Fruit fly (Drosophila melanogaster) whole organism, embryonic: Measurements from ENCODE around the gene CG13810.

Source experiments
- BEAF-32 ChIP-seq: fragments of 200-800 bp; sonication (Bioruptor generic); optimal IDR thresholded peaks from 3 replicates; lab custom pipeline; 2017; ENCODE audit warnings: missing biosample characterization, missing genetic modification characterization, mild to moderate bottlenecking, moderate library complexity, missing genetic modification reagents
- CG10274 ChIP-seq: fragments of 200-800 bp; sonication (Bioruptor generic); optimal IDR thresholded peaks from 3 replicates; lab custom pipeline; 2017; ENCODE audit warnings: missing biosample characterization, mild to moderate bottlenecking, missing genetic modification characterization
- CG11456 ChIP-seq: fragments of 200-800 bp; sonication (Bioruptor generic); IDR thresholded peaks from 3 replicates; pipeline ENCODE4 v1.3.6; 2022; ENCODE audit warnings: missing biosample characterization, missing genetic modification characterization
- CG12659 ChIP-seq: fragments of 200-800 bp; sonication (Bioruptor generic); optimal IDR thresholded peaks from 3 replicates; lab custom pipeline; 2017; ENCODE audit warnings: mild to moderate bottlenecking, missing biosample characterization, missing genetic modification reagents, missing genetic modification characterization
- CG14710 ChIP-seq: fragments of 200-800 bp; sonication (Bioruptor generic); optimal IDR thresholded peaks from 3 replicates; lab custom pipeline; 2019; ENCODE audit warnings: missing biosample characterization, mild to moderate bottlenecking, missing genetic modification characterization, moderate library complexity
- CG15514 ChIP-seq: fragments of 200-800 bp; sonication (Bioruptor generic); optimal IDR thresholded peaks from 3 replicates; lab custom pipeline; 2017; ENCODE audit warnings: missing biosample characterization, missing genetic modification characterization, mild to moderate bottlenecking, moderate library complexity, missing genetic modification reagents
- CG30020 ChIP-seq: fragments of 200-800 bp; optimal IDR thresholded peaks from 2 replicates; lab custom pipeline; 2019; ENCODE audit warnings: missing biosample characterization, mild to moderate bottlenecking, missing genetic modification characterization, moderate library complexity
- CG33213 ChIP-seq: fragments of 200-800 bp; sonication (Bioruptor generic); optimal IDR thresholded peaks from 3 replicates; lab custom pipeline; 2016; ENCODE audit warnings: missing biosample characterization, missing genetic modification characterization
- CG3726 ChIP-seq: fragments of 200-800 bp; sonication (Bioruptor generic); IDR thresholded peaks from 3 replicates; pipeline ENCODE4, ENCODE4 v1.3.6; 2022; ENCODE audit warnings: missing biosample characterization, missing genetic modification characterization
- CG3847 ChIP-seq: fragments of 200-800 bp; sonication (Bioruptor generic); IDR thresholded peaks from 2 replicates; pipeline ENCODE4 v1.3.6; 2022; ENCODE audit warnings: missing biosample characterization, missing genetic modification characterization
- CG42726 ChIP-seq: fragments of 200-800 bp; sonication (Bioruptor generic); IDR thresholded peaks from 2 replicates; pipeline ENCODE4 v1.3.6; 2022; ENCODE audit warnings: missing biosample characterization, missing genetic modification characterization; ENCODE audit not compliant: partially characterized antibody
- CG6854 ChIP-seq: fragments of 200-800 bp; sonication (Bioruptor generic); optimal IDR thresholded peaks from 3 replicates; lab custom pipeline; 2017; ENCODE audit warnings: missing biosample characterization, mild to moderate bottlenecking, missing genetic modification characterization
- CG7928 ChIP-seq: fragments of 200-800 bp; sonication (Bioruptor generic); optimal IDR thresholded peaks from 2 replicates; lab custom pipeline; 2017; ENCODE audit warnings: missing biosample characterization, mild to moderate bottlenecking, missing genetic modification characterization
- CG7963 ChIP-seq: fragments of 200-800 bp; sonication (Bioruptor generic); IDR thresholded peaks from 3 replicates; pipeline ENCODE4 v1.3.6; 2022; ENCODE audit warnings: missing biosample characterization, missing genetic modification characterization; ENCODE audit not compliant: partially characterized antibody
- CG8388 ChIP-seq: fragments of 200-800 bp; sonication (Bioruptor generic); optimal IDR thresholded peaks from 2 replicates; lab custom pipeline; 2019; ENCODE audit warnings: missing biosample characterization, mild to moderate bottlenecking, missing genetic modification characterization, moderate library complexity
- CTCF ChIP-seq: fragments of 200-800 bp; sonication (Bioruptor generic); optimal IDR thresholded peaks from 2 replicates; lab custom pipeline; 2017; ENCODE audit warnings: missing biosample characterization, mild to moderate bottlenecking, missing genetic modification characterization, moderate library complexity
- CoRest ChIP-seq: fragments of 200-800 bp; sonication (Bioruptor generic); optimal IDR thresholded peaks from 3 replicates; lab custom pipeline; 2018; ENCODE audit warnings: missing biosample characterization, mild to moderate bottlenecking, missing genetic modification characterization, moderate library complexity
- Dad ChIP-seq: fragments of 200-800 bp; sonication (Bioruptor generic); optimal IDR thresholded peaks from 3 replicates; lab custom pipeline; 2016; ENCODE audit warnings: missing biosample characterization, missing genetic modification characterization
- Dek ChIP-seq: fragments of 200-800 bp; sonication (Bioruptor generic); optimal IDR thresholded peaks from 3 replicates; lab custom pipeline; 2019; ENCODE audit warnings: missing biosample characterization, mild to moderate bottlenecking, missing genetic modification characterization, moderate library complexity
- Dp ChIP-seq: fragments of 200-800 bp; sonication (Bioruptor generic); optimal IDR thresholded peaks from 2 replicates; lab custom pipeline; 2018; ENCODE audit warnings: missing biosample characterization, mild to moderate bottlenecking, missing genetic modification characterization, moderate library complexity
- Kr ChIP-seq: fragments of 200-800 bp; sonication (Bioruptor generic); optimal IDR thresholded peaks from 2 replicates; lab custom pipeline; 2017; ENCODE audit warnings: missing biosample characterization, mild to moderate bottlenecking, missing genetic modification characterization
- Lhr ChIP-seq: fragments of 200-800 bp; sonication (Bioruptor generic); optimal IDR thresholded peaks from 3 replicates; lab custom pipeline; 2017; ENCODE audit warnings: mild to moderate bottlenecking, missing biosample characterization, missing genetic modification reagents, missing genetic modification characterization
- Max ChIP-seq: fragments of 200-800 bp; sonication (Bioruptor generic); optimal IDR thresholded peaks from 2 replicates; lab custom pipeline; 2016; ENCODE audit warnings: missing biosample characterization, mild to moderate bottlenecking, missing genetic modification characterization
- Myb ChIP-seq: fragments of 200-800 bp; sonication (Bioruptor generic); optimal IDR thresholded peaks from 2 replicates; lab custom pipeline; 2016; ENCODE audit warnings: missing biosample characterization, missing genetic modification characterization
- Opbp ChIP-seq: fragments of 200-800 bp; sonication (Bioruptor generic); IDR thresholded peaks from 3 replicates; pipeline ENCODE4 v1.3.6; 2022; ENCODE audit warnings: missing biosample characterization, missing genetic modification characterization; ENCODE audit not compliant: partially characterized antibody
- Pdp1 ChIP-seq, 2 experiments: fragments of 200-800 bp; sonication (Bioruptor generic); optimal IDR thresholded peaks; 3 replicates each; lab custom pipeline; 2016; ENCODE audit warnings: missing biosample characterization in 2 of 2, missing genetic modification characterization in 2 of 2, mild to moderate bottlenecking in 1 of 2, moderate library complexity in 1 of 2
- Sin3A ChIP-seq: fragments of >200 bp; optimal IDR thresholded peaks from 2 replicates; lab custom pipeline; 2018
- Sry-δ ChIP-seq: fragments of 200-800 bp; sonication (Bioruptor generic); optimal IDR thresholded peaks from 2 replicates; lab custom pipeline; 2016; ENCODE audit warnings: missing biosample characterization, missing genetic modification characterization
- Stat92E ChIP-seq, 3 experiments: fragments of >200 bp in 2 of 3; fragments of 200-800 bp in 1 of 3; sonication (Bioruptor generic) in 1 of 3; optimal IDR thresholded peaks; 2 replicates each; lab custom pipeline; 2017 to 2019; ENCODE audit warnings: missing biosample characterization in 3 of 3, missing genetic modification characterization in 3 of 3, mild to moderate bottlenecking in 1 of 3, moderate library complexity in 1 of 3
- amos ChIP-seq: fragments of 200-800 bp; sonication (Bioruptor generic); IDR thresholded peaks from 2 replicates; pipeline ENCODE4 v1.3.6; 2022; ENCODE audit warnings: missing biosample characterization, missing genetic modification characterization; ENCODE audit not compliant: partially characterized antibody
- crc ChIP-seq: fragments of 200-800 bp; sonication (Bioruptor generic); optimal IDR thresholded peaks from 2 replicates; lab custom pipeline; 2016; ENCODE audit warnings: missing biosample characterization, missing genetic modification characterization
- danr ChIP-seq: fragments of 200-800 bp; sonication (Bioruptor generic); IDR thresholded peaks from 2 replicates; pipeline ENCODE4 v1.3.6; 2022; ENCODE audit warnings: missing biosample characterization, missing genetic modification characterization
- dm ChIP-seq: fragments of 200-800 bp; sonication (Bioruptor generic); optimal IDR thresholded peaks from 3 replicates; lab custom pipeline; 2016; ENCODE audit warnings: missing biosample characterization, missing genetic modification characterization
- dpn ChIP-seq, 2 experiments: fragments of 200-800 bp; sonication (Bioruptor generic); optimal IDR thresholded peaks; 3 replicates each; lab custom pipeline; 2016; ENCODE audit warnings: missing biosample characterization in 2 of 2, missing genetic modification characterization in 2 of 2
- gem ChIP-seq: fragments of 200-800 bp; sonication (Bioruptor generic); optimal IDR thresholded peaks from 2 replicates; lab custom pipeline; 2019; ENCODE audit warnings: missing biosample characterization, mild to moderate bottlenecking, missing genetic modification characterization, moderate library complexity
- gfzf ChIP-seq: fragments of 200-800 bp; sonication (Bioruptor generic); optimal IDR thresholded peaks from 2 replicates; lab custom pipeline; 2016; ENCODE audit warnings: missing biosample characterization, mild to moderate bottlenecking, missing genetic modification characterization, moderate library complexity
- gsb-n ChIP-seq: fragments of 200-800 bp; sonication (Bioruptor generic); optimal IDR thresholded peaks from 3 replicates; lab custom pipeline; 2018; ENCODE audit warnings: missing biosample characterization, mild to moderate bottlenecking, missing genetic modification characterization
- lilli ChIP-seq: fragments of 200-800 bp; sonication (Bioruptor generic); optimal IDR thresholded peaks from 3 replicates; lab custom pipeline; 2016; ENCODE audit warnings: missing biosample characterization, missing genetic modification characterization
- lmd ChIP-seq: fragments of 200-800 bp; sonication (Bioruptor generic); IDR thresholded peaks from 2 replicates; pipeline ENCODE4 v1.3.6; 2022; ENCODE audit warnings: missing biosample characterization, missing genetic modification characterization
- nmo ChIP-seq: fragments of 200-800 bp; sonication (Bioruptor generic); optimal IDR thresholded peaks from 2 replicates; lab custom pipeline; 2018; ENCODE audit warnings: missing biosample characterization, mild to moderate bottlenecking, missing genetic modification characterization, moderate library complexity
- org-1 ChIP-seq: fragments of 200-800 bp; sonication (Bioruptor generic); optimal IDR thresholded peaks from 2 replicates; lab custom pipeline; 2017; ENCODE audit warnings: missing biosample characterization, missing genetic modification characterization
- pnt ChIP-seq: fragments of 200-800 bp; sonication (Bioruptor generic); optimal IDR thresholded peaks from 3 replicates; lab custom pipeline; 2016; ENCODE audit warnings: missing biosample characterization, missing genetic modification characterization
- pros ChIP-seq: fragments of 200-800 bp; sonication (Bioruptor generic); optimal IDR thresholded peaks from 3 replicates; lab custom pipeline; 2019; ENCODE audit warnings: missing biosample characterization, mild to moderate bottlenecking, missing genetic modification characterization, moderate library complexity
- pum ChIP-seq: fragments of 200-800 bp; sonication (Bioruptor generic); optimal IDR thresholded peaks from 2 replicates; lab custom pipeline; 2016; ENCODE audit warnings: missing biosample characterization, missing genetic modification characterization
- sd ChIP-seq: fragments of 200-800 bp; sonication (Bioruptor generic); optimal IDR thresholded peaks from 3 replicates; lab custom pipeline; 2018; ENCODE audit warnings: missing biosample characterization, mild to moderate bottlenecking, missing genetic modification characterization, moderate library complexity
- stwl ChIP-seq: fragments of 200-800 bp; sonication (Bioruptor generic); optimal IDR thresholded peaks from 3 replicates; lab custom pipeline; 2018; ENCODE audit warnings: missing biosample characterization, mild to moderate bottlenecking, missing genetic modification characterization, moderate library complexity
- sug ChIP-seq: fragments of 200-800 bp; optimal IDR thresholded peaks from 2 replicates; lab custom pipeline; 2019; ENCODE audit warnings: missing biosample characterization, mild to moderate bottlenecking, missing genetic modification characterization, moderate library complexity
- trem ChIP-seq: fragments of 200-800 bp; optimal IDR thresholded peaks from 3 replicates; lab custom pipeline; 2019; ENCODE audit warnings: missing biosample characterization, mild to moderate bottlenecking, missing genetic modification characterization, moderate library complexity

CG13810 gene

dm6 chr3L:2229172-2229696 is 43.5 kb downstream of the CG13810 start, which contains the start of gene Oseg2 (continued):
- no peak for TF ChIP-seq danr

- TF ChIP-seq sd (tag; lab: Kevin White, UChicago), result peak; percentile 97
- no peak for TF ChIP-seq CG10274
- no peak for TF ChIP-seq dm (GFP tag; lab: Kevin White, UChicago)
- no peak for TF ChIP-seq sug (tag; lab: Kevin White, UChicago)
- TF ChIP-seq pum, result no peak
- TF ChIP-seq CG3726 (GFP tag; lab: Robert Waterston, UW), result no peak
- TF ChIP-seq stwl, result peak; percentile 61
- TF ChIP-seq BEAF-32 (GFP tag; lab: Kevin White, UChicago), result peak; percentile 50
- TF ChIP-seq Pdp1 (GFP tag; optimal IDR thresholded peaks at IDR 0.05; lab: Kevin White, UChicago), result no peak
- TF ChIP-seq CG33213 (GFP tag; lab: Kevin White, UChicago), result peak; percentile 64
- TF ChIP-seq Dp (GFP tag; lab: Kevin White, UChicago), result peak; percentile 94
- no peak for TF ChIP-seq CG6854
- TF ChIP-seq Dad, result no peak
- peak; percentile 79 for TF ChIP-seq Lhr (GFP tag; lab: Kevin White, UChicago)
- TF ChIP-seq dpn (GFP tag; optimal IDR thresholded peaks at IDR 0.05; lab: Kevin White, UChicago), result peak in 1 of 2 experiments; percentile 29
- peak; percentile 86 for TF ChIP-seq CG7928
- TF ChIP-seq CG7963 (GFP tag; lab: Robert Waterston, UW), result 0 out of 3 replicates have a peak, but pooled peaks have one; percentile 16
- TF ChIP-seq CG42726 (GFP tag; lab: Robert Waterston, UW), result peak; percentile 11; the same call in 1 of the 2 replicates
- TF ChIP-seq CG15514 (GFP tag; lab: Kevin White, UChicago), result peak; percentile 48
- peak in 1 of 3 experiments; percentile 9 for TF ChIP-seq Stat92E (GFP tag; optimal IDR thresholded peaks at IDR 0.05; lab: Kevin White, UChicago)
- peak; percentile 68 for TF ChIP-seq CG3847
- TF ChIP-seq CG30020 (tag; lab: Kevin White, UChicago), result no peak
- 0 out of 2 replicates have a peak, but pooled peaks have one; percentile 21 for TF ChIP-seq amos
- peak; percentile 41 for TF ChIP-seq CG12659 (GFP tag; lab: Kevin White, UChicago)
- TF ChIP-seq CTCF, result peak; percentile 96
- TF ChIP-seq gsb-n (tag; lab: Kevin White, UChicago), result no peak
- peak; percentile 12 for TF ChIP-seq Dek (tag; lab: Kevin White, UChicago)
- TF ChIP-seq Opbp (GFP tag; lab: Robert Waterston, UW), result peak; percentile 39; the same call in 1 of the 3 replicates
- peak; percentile 77 for TF ChIP-seq CG14710 (tag; lab: Kevin White, UChicago)
- TF ChIP-seq lilli (GFP tag; lab: Kevin White, UChicago), result no peak
- peak; percentile 74 for TF ChIP-seq trem (tag; lab: Kevin White, UChicago)
- peak; percentile 30; the same call in 1 of the 3 replicates for TF ChIP-seq CG11456 (GFP tag; lab: Robert Waterston, UW)
- no peak for TF ChIP-seq CG8388 (GFP tag; lab: Kevin White, UChicago)
- TF ChIP-seq nmo (GFP tag; lab: Kevin White, UChicago), result peak; percentile 72
- TF ChIP-seq gfzf, result peak; percentile 95
- no peak for TF ChIP-seq Kr (GFP tag; lab: Kevin White, UChicago)
- TF ChIP-seq Max, result no peak
- no peak for TF ChIP-seq pnt (GFP tag; lab: Kevin White, UChicago)
- no peak for TF ChIP-seq org-1 (GFP tag; lab: Kevin White, UChicago)
- no peak for TF ChIP-seq gem
- TF ChIP-seq CoRest, result peak; percentile 56
- peak; percentile 54 for TF ChIP-seq pros (GFP tag; lab: Kevin White, UChicago)
- TF ChIP-seq Sin3A, result peak; percentile 97
- no peak for TF ChIP-seq crc (GFP tag; lab: Kevin White, UChicago)
- peak; percentile 56 for TF ChIP-seq Sry-δ (GFP tag; lab: Kevin White, UChicago)
- peak; percentile 72 for TF ChIP-seq Myb (GFP tag; lab: Kevin White, UChicago)
- TF ChIP-seq lmd (GFP tag; lab: Robert Waterston, UW), result no peak
Observed at dm6 chr3L:2237034-2237433, 51.3 kb downstream of the CG13810 start, which contains the start of gene CG9018. Gene CG9018, minus strand, starts transcription at chr3L:2237076.
